Worm (Caenorhabditis elegans) whole organism, L2 larva: ENCODE results near the gene cyp-33C8.

Source experiments
- ZK546.5 ChIP-seq: sonication (generic microtip); optimal IDR thresholded peaks from 2 replicates; lab custom pipeline; 2017; ENCODE audit warnings: missing biosample characterization, missing genetic modification characterization
- ama-1 ChIP-seq: fragments of 150-350 bp; optimal IDR thresholded peaks from 2 replicates; lab custom pipeline; 2018; ENCODE audit warnings: inconsistent platforms
- ceh-82 ChIP-seq: fragments of 150-350 bp; optimal IDR thresholded peaks from 2 replicates; lab custom pipeline; 2014; ENCODE audit warnings: missing biosample characterization, missing genetic modification characterization
- gmeb-1 ChIP-seq: fragments of 150-350 bp; optimal IDR thresholded peaks from 2 replicates; lab custom pipeline; 2014; ENCODE audit warnings: missing biosample characterization, missing genetic modification characterization
- lin-11 ChIP-seq: fragments of 150-350 bp; sonication (generic microtip); optimal IDR thresholded peaks from 2 replicates; lab custom pipeline; 2014; ENCODE audit warnings: missing biosample characterization, missing genetic modification characterization, inconsistent platforms, mixed read lengths
- mab-5 ChIP-seq: fragments of 150-350 bp; optimal IDR thresholded peaks from 2 replicates; lab custom pipeline; 2014; ENCODE audit warnings: missing biosample characterization, missing genetic modification characterization
- nhr-12 ChIP-seq: fragments of 150-350 bp; optimal IDR thresholded peaks from 2 replicates; lab custom pipeline; 2014; ENCODE audit warnings: missing biosample characterization, missing genetic modification characterization
- nhr-237 ChIP-seq: fragments of 150-350 bp; optimal IDR thresholded peaks from 2 replicates; lab custom pipeline; 2014; ENCODE audit warnings: missing biosample characterization, missing genetic modification characterization
- nhr-25 ChIP-seq: fragments of 150-350 bp; sonication (generic microtip); optimal IDR thresholded peaks from 3 replicates; lab custom pipeline; 2014; ENCODE audit warnings: missing biosample characterization, missing genetic modification characterization
- snpc-4 ChIP-seq: fragments of 150-350 bp; optimal IDR thresholded peaks from 2 replicates; lab custom pipeline; 2014; ENCODE audit warnings: missing biosample characterization, missing genetic modification characterization
- unc-62 ChIP-seq: fragments of 150-350 bp; optimal IDR thresholded peaks from 2 replicates; lab custom pipeline; 2014; ENCODE audit warnings: missing biosample characterization, missing genetic modification reagents, missing genetic modification characterization
- zag-1 ChIP-seq: fragments of 150-350 bp; optimal IDR thresholded peaks from 2 replicates; lab custom pipeline; 2014; ENCODE audit warnings: missing biosample characterization, missing genetic modification characterization
- ztf-4 ChIP-seq: fragments of 150-350 bp; optimal IDR thresholded peaks from 2 replicates; lab custom pipeline; 2014; ENCODE audit warnings: missing biosample characterization, missing genetic modification characterization

DNA sequence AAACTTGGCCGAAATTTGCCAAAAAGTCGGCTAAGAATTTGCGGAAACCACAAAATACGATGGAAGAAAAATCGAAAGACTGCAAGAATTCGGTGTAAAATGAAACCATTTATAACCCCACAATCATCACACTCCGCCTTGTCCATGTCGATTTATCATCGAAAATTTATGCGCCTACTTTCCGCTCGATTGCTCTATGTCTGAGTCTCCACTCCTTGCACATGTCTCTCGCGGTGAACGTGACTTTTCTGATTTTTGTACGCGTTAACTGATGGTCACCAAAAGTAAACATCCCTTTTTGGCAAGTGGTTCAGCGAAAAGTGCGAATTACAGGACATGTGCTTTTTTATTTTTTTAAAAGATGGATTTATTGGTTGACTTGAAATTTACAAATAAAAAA, 26.4 kb downstream of the cyp-33C8 start:
- TF ChIP-seq ztf-4 (no peak), zag-1 (no peak), ZK546.5 (no peak), snpc-4 (tag; lab: Kevin White, UChicago) (no peak), unc-62 (GFP tag; lab: Kevin White, UChicago) (no peak), nhr-25 (tag; lab: Kevin White, UChicago) (no peak), ceh-82 (tag; lab: Kevin White, UChicago) (no peak), gmeb-1 (tag; lab: Kevin White, UChicago) (peak; percentile 49), mab-5 (tag; lab: Kevin White, UChicago) (no peak), nhr-237 (no peak), nhr-12 (tag; lab: Kevin White, UChicago) (no peak), ama-1 (lab: Kevin White, UChicago) (no peak), lin-11 (tag; lab: Kevin White, UChicago) (no peak)
